Fruit fly (Drosophila melanogaster): ENCODE measurements around the gene Ide.
A peak's percentile ranks its signal among the peaks of the same experiment; 100 is the strongest.

DNA sequence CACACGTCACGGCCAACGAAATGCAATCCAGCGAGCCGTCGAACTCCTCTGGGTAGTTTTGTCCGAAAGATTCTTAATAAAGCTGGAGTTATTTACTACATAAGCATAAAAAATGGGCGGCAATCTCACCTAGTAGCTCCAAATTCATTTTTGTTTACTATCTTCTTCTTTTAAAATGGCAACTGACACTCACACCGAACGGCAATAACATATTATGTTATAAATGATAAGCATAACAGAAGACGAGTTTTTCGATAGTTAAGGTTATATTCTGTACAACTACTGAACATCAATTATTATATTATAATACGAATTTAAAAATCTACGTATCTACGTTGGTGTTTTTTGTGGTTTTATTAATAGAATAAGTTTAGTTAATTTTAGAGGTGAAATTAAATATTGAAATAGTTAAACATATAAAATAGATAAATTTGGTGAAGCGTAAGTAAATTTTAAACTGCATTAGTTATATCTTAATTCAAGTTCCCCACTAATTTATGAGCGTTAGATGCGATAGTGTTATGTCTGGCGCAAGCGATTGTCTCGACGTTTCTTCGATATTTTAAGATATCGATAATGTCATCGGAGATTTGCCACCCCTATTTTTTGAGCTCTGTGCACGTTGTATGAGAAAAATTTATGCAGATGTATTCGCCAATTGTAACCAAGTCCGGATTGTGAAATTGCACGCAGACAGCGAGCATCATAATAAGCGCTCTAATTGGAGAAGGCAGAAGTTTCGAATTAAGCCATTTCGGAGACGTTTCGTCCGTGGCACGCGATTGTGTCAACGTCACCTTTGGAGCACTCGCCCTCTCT is 27.7 kb downstream of the Ide start, which contains the start of the genes Rbbp5 and eRF1:
- TF ChIP-seq CG16779 (tag; optimal IDR thresholded peaks at IDR 0.05) = no peak
- peak; percentile 24 for TF ChIP-seq Eip93F (GFP tag; optimal IDR thresholded peaks at IDR 0.05)
- TF ChIP-seq CG15336 (GFP tag; IDR thresholded peaks at IDR 0.05) = no peak; the same call in none of the 2 replicates
- TF ChIP-seq Hr4 (GFP tag; optimal IDR thresholded peaks at IDR 0.05) = peak; percentile 73
- no peak for TF ChIP-seq spab (GFP tag; optimal IDR thresholded peaks at IDR 0.05)
- TF ChIP-seq Sox15 (GFP tag; optimal IDR thresholded peaks at IDR 0.05) = peak; percentile 51
- TF ChIP-seq CG9139 (GFP tag; optimal IDR thresholded peaks at IDR 0.05) = peak; percentile 4
- peak; percentile 60 for TF ChIP-seq Ets21C (GFP tag; optimal IDR thresholded peaks at IDR 0.05)
- TF ChIP-seq Hr39 (GFP tag; optimal IDR thresholded peaks at IDR 0.05) = no peak
- TF ChIP-seq CG6854 (GFP tag; optimal IDR thresholded peaks at IDR 0.05) = peak; percentile 63
- TF ChIP-seq salr (GFP tag; optimal IDR thresholded peaks at IDR 0.05) = no peak
- peak; percentile 76 for TF ChIP-seq CG3032 (tag; optimal IDR thresholded peaks at IDR 0.05)
- TF ChIP-seq CG8632 (GFP tag; optimal IDR thresholded peaks at IDR 0.05) = peak; percentile 45
- TF ChIP-seq Sox102F (GFP tag; optimal IDR thresholded peaks at IDR 0.05) = peak; percentile 69

All from whole organism, prepupa.